Fruit fly (Drosophila melanogaster): ENCODE data around the gene CG31213.

- TF ChIP-seq insv (optimal IDR thresholded peaks at IDR 0.05) (no peak), Sin3A (optimal IDR thresholded peaks at IDR 0.05) (no peak)
Measured at dm6 chr3R:20021152-20021769, 48.6 kb downstream of the CG31213 start, which contains the start of the genes PIG-L and psidin.
